Worm (Caenorhabditis elegans) whole organism, L1 larva: Measurements from ENCODE around the gene sre-4.
A peak's percentile ranks its signal among the peaks of the same experiment; 100 is the strongest.

Experiments
- C04F5.9 ChIP-seq: sonication (generic microtip); optimal IDR thresholded peaks from 2 replicates; lab custom pipeline; 2016; ENCODE audit warnings: missing genetic modification characterization, missing compliant biosample characterization
- C16A3.4 ChIP-seq: fragments of 150-350 bp; optimal IDR thresholded peaks from 2 replicates; lab custom pipeline; 2014; ENCODE audit warnings: missing biosample characterization, missing genetic modification characterization
- C34B4.2 ChIP-seq: sonication (generic microtip); optimal IDR thresholded peaks from 2 replicates; lab custom pipeline; 2017; ENCODE audit warnings: mild to moderate bottlenecking, missing genetic modification characterization, missing compliant biosample characterization
- Y116A8C.19 ChIP-seq: sonication (generic microtip); optimal IDR thresholded peaks from 2 replicates; lab custom pipeline; 2016; ENCODE audit warnings: missing compliant biosample characterization, missing genetic modification characterization, borderline replicate concordance
- aha-1 ChIP-seq: fragments of 150-350 bp; optimal IDR thresholded peaks from 2 replicates; lab custom pipeline; 2014; ENCODE audit warnings: missing biosample characterization, missing genetic modification characterization
- alr-1 ChIP-seq: fragments of 200-800 bp; sonication (Bioruptor generic); optimal IDR thresholded peaks from 2 replicates; lab custom pipeline; 2018; ENCODE audit warnings: borderline replicate concordance, mild to moderate bottlenecking, missing genetic modification characterization, missing compliant biosample characterization
- aly-2 ChIP-seq: fragments of 150-350 bp; optimal IDR thresholded peaks from 2 replicates; lab custom pipeline; 2014; ENCODE audit warnings: missing biosample characterization, missing genetic modification characterization
- ama-1 ChIP-seq: fragments of 150-350 bp; optimal IDR thresholded peaks from 2 replicates; lab custom pipeline; 2014
- blmp-1 ChIP-seq: fragments of 150-350 bp; optimal IDR thresholded peaks from 2 replicates; lab custom pipeline; 2014; ENCODE audit warnings: missing biosample characterization, missing genetic modification characterization
- ceh-63 ChIP-seq: fragments of 200-800 bp; sonication (Bioruptor generic); optimal IDR thresholded peaks from 2 replicates; lab custom pipeline; 2018; ENCODE audit warnings: mild to moderate bottlenecking, missing genetic modification characterization, missing compliant biosample characterization
- ceh-82 ChIP-seq, 3 experiments: fragments of 150-350 bp in 1 of 3; sonication (generic microtip) in 2 of 3; optimal IDR thresholded peaks; 2 replicates each; lab custom pipeline; 2014 to 2017; ENCODE audit warnings: missing biosample characterization in 3 of 3, missing genetic modification characterization in 3 of 3
- dpl-1 ChIP-seq, 3 experiments: fragments of 150-350 bp in 2 of 3; sonication (generic microtip) in 1 of 3; optimal IDR thresholded peaks; 2 replicates each; lab custom pipeline; 2014 to 2017; ENCODE audit warnings: missing biosample characterization in 3 of 3, missing genetic modification characterization in 3 of 3, missing genetic modification reagents in 3 of 3
- dsc-1 ChIP-seq: sonication (generic microtip); optimal IDR thresholded peaks from 2 replicates; lab custom pipeline; 2016; ENCODE audit warnings: mild to moderate bottlenecking, missing genetic modification characterization, missing compliant biosample characterization
- egl-13 ChIP-seq: sonication (generic microtip); optimal IDR thresholded peaks from 2 replicates; lab custom pipeline; 2016; ENCODE audit warnings: missing genotype, missing genetic modification reagents, missing genetic modification characterization, missing compliant biosample characterization
- elt-2 ChIP-seq: sonication (generic microtip); optimal IDR thresholded peaks from 2 replicates; lab custom pipeline; 2016; ENCODE audit warnings: missing genetic modification characterization, mild to moderate bottlenecking, inconsistent platforms, missing compliant biosample characterization, missing genetic modification reagents
- ets-5 ChIP-seq: fragments of 200-800 bp; sonication (Bioruptor generic); IDR thresholded peaks from 2 replicates; pipeline ENCODE4 v1.3.6; 2022; ENCODE audit warnings: missing genetic modification characterization, missing compliant biosample characterization
- fkh-10 ChIP-seq: sonication (generic microtip); optimal IDR thresholded peaks from 2 replicates; lab custom pipeline; 2017; ENCODE audit warnings: missing biosample characterization, missing genetic modification reagents, missing genetic modification characterization
- fkh-8 ChIP-seq: sonication (generic microtip); optimal IDR thresholded peaks from 2 replicates; lab custom pipeline; 2016; ENCODE audit warnings: mild to moderate bottlenecking, missing genetic modification characterization, missing compliant biosample characterization
- hlh-4 ChIP-seq: sonication (generic microtip); optimal IDR thresholded peaks from 2 replicates; lab custom pipeline; 2016; ENCODE audit warnings: mild to moderate bottlenecking, missing genetic modification characterization, missing compliant biosample characterization
- hpl-2 ChIP-seq: fragments of 150-350 bp; optimal IDR thresholded peaks from 2 replicates; lab custom pipeline; 2014; ENCODE audit warnings: missing biosample characterization, missing genetic modification reagents, missing genetic modification characterization
- isw-1 ChIP-seq: fragments of 200-800 bp; sonication (Bioruptor generic); IDR thresholded peaks from 2 replicates; pipeline ENCODE4 v1.3.6; 2022; ENCODE audit warnings: missing genetic modification characterization, missing compliant biosample characterization
- lin-13 ChIP-seq: fragments of 150-350 bp; optimal IDR thresholded peaks from 2 replicates; lab custom pipeline; 2014; ENCODE audit warnings: missing biosample characterization, missing genetic modification reagents, missing genetic modification characterization
- lin-15B ChIP-seq: fragments of 150-350 bp; sonication (generic microtip); optimal IDR thresholded peaks from 3 replicates; lab custom pipeline; 2014; ENCODE audit warnings: missing biosample characterization, missing genetic modification characterization
- lin-35 ChIP-seq, 2 experiments: fragments of 150-350 bp; optimal IDR thresholded peaks; 2 replicates each; lab custom pipeline; 2014; ENCODE audit warnings: missing biosample characterization in 2 of 2, missing genetic modification characterization in 2 of 2, missing genetic modification reagents in 2 of 2
- lin-39 ChIP-seq: fragments of 150-350 bp; optimal IDR thresholded peaks from 2 replicates; lab custom pipeline; 2014; ENCODE audit warnings: missing biosample characterization, missing genetic modification reagents, missing genetic modification characterization
- lir-3 ChIP-seq: sonication (generic microtip); optimal IDR thresholded peaks from 2 replicates; lab custom pipeline; 2016; ENCODE audit warnings: mild to moderate bottlenecking, missing genetic modification characterization, moderate library complexity, missing compliant biosample characterization; ENCODE audit not compliant: poor library complexity
- lsy-2 ChIP-seq, 2 experiments: fragments of 150-350 bp; optimal IDR thresholded peaks; 2 replicates each; lab custom pipeline; 2014; ENCODE audit warnings: missing biosample characterization in 2 of 2, missing genetic modification characterization in 2 of 2
- mdl-1 ChIP-seq, 2 experiments: fragments of 150-350 bp; optimal IDR thresholded peaks; 2 replicates each; lab custom pipeline; 2014 to 2017; ENCODE audit warnings: missing biosample characterization in 2 of 2, missing genetic modification characterization in 2 of 2, inconsistent platforms in 1 of 2
- mef-2 ChIP-seq: fragments of 150-350 bp; optimal IDR thresholded peaks from 2 replicates; lab custom pipeline; 2014; ENCODE audit warnings: missing biosample characterization, missing genetic modification characterization
- mep-1 ChIP-seq: fragments of 150-350 bp; optimal IDR thresholded peaks from 2 replicates; lab custom pipeline; 2014; ENCODE audit warnings: missing biosample characterization, missing genetic modification characterization
- nhr-11 ChIP-seq: fragments of 150-350 bp; optimal IDR thresholded peaks from 2 replicates; lab custom pipeline; 2014; ENCODE audit warnings: missing biosample characterization, missing genetic modification characterization
- nhr-12 ChIP-seq: sonication (generic microtip); optimal IDR thresholded peaks from 2 replicates; lab custom pipeline; 2017; ENCODE audit warnings: missing biosample characterization, missing genetic modification characterization
- nhr-237 ChIP-seq: fragments of 150-350 bp; optimal IDR thresholded peaks from 2 replicates; lab custom pipeline; 2014; ENCODE audit warnings: missing biosample characterization, missing genetic modification characterization
- nhr-28 ChIP-seq: fragments of 150-350 bp; optimal IDR thresholded peaks from 2 replicates; lab custom pipeline; 2014; ENCODE audit warnings: missing biosample characterization, missing genetic modification characterization
- nhr-47 ChIP-seq: sonication (generic microtip); optimal IDR thresholded peaks from 2 replicates; lab custom pipeline; 2016; ENCODE audit warnings: mild to moderate bottlenecking, missing genetic modification characterization, moderate library complexity, missing compliant biosample characterization
- nhr-77 ChIP-seq: fragments of 150-350 bp; optimal IDR thresholded peaks from 2 replicates; lab custom pipeline; 2014; ENCODE audit warnings: missing biosample characterization, missing genetic modification characterization
- nhr-85 ChIP-seq: sonication (generic microtip); peaks from one replicate; lab custom pipeline; 2016; ENCODE audit warnings: missing genetic modification characterization, inconsistent platforms, missing compliant biosample characterization
- nhr-90 ChIP-seq: sonication (generic microtip); optimal IDR thresholded peaks from 2 replicates; lab custom pipeline; 2016; ENCODE audit warnings: mild to moderate bottlenecking, missing genetic modification characterization, missing compliant biosample characterization; ENCODE audit not compliant: poor library complexity
- pag-3 ChIP-seq: sonication (generic microtip); optimal IDR thresholded peaks from 2 replicates; lab custom pipeline; 2017; ENCODE audit warnings: missing genetic modification characterization, mild to moderate bottlenecking, missing compliant biosample characterization, antibody characterized with exemption, borderline replicate concordance; ENCODE audit not compliant: insufficient read depth
- pqm-1 ChIP-seq: sonication (generic microtip); optimal IDR thresholded peaks from 3 replicates; lab custom pipeline; 2017; ENCODE audit warnings: missing biosample characterization, missing genetic modification characterization
- snpc-4 ChIP-seq: fragments of 150-350 bp; optimal IDR thresholded peaks from 2 replicates; lab custom pipeline; 2014; ENCODE audit warnings: missing biosample characterization, missing genetic modification characterization
- snu-23 ChIP-seq: sonication (generic microtip); optimal IDR thresholded peaks from 2 replicates; lab custom pipeline; 2016; ENCODE audit warnings: missing genetic modification characterization, missing compliant biosample characterization
- sox-4 ChIP-seq: sonication (generic microtip); optimal IDR thresholded peaks from 2 replicates; lab custom pipeline; 2016; ENCODE audit warnings: missing genetic modification characterization, missing compliant biosample characterization
- sptf-1 ChIP-seq: fragments of 150-350 bp; optimal IDR thresholded peaks from 2 replicates; lab custom pipeline; 2014; ENCODE audit warnings: missing biosample characterization, missing genetic modification characterization
- sup-37 ChIP-seq: fragments of 200-800 bp; sonication (Bioruptor generic); optimal IDR thresholded peaks from 2 replicates; lab custom pipeline; 2018; ENCODE audit warnings: mild to moderate bottlenecking, missing genetic modification characterization, missing compliant biosample characterization
- swsn-7 ChIP-seq: sonication (generic microtip); optimal IDR thresholded peaks from 2 replicates; lab custom pipeline; 2016; ENCODE audit warnings: missing genetic modification characterization, missing compliant biosample characterization
- unc-130 ChIP-seq: fragments of 150-350 bp; optimal IDR thresholded peaks from 2 replicates; lab custom pipeline; 2017; ENCODE audit warnings: missing biosample characterization, missing genetic modification characterization, inconsistent platforms
- unc-30 ChIP-seq: sonication (generic microtip); optimal IDR thresholded peaks from 2 replicates; lab custom pipeline; 2017; ENCODE audit warnings: missing biosample characterization, missing genetic modification characterization
- unc-62 ChIP-seq: fragments of 150-350 bp; optimal IDR thresholded peaks from 2 replicates; lab custom pipeline; 2014; ENCODE audit warnings: missing biosample characterization, missing genetic modification reagents, missing genetic modification characterization
- unc-98 ChIP-seq: fragments of 200-800 bp; sonication (Bioruptor generic); IDR thresholded peaks from 2 replicates; pipeline ENCODE4 v1.3.6; 2022; ENCODE audit warnings: missing genetic modification characterization, missing compliant biosample characterization
- vab-15 ChIP-seq: sonication (generic microtip); optimal IDR thresholded peaks from 2 replicates; lab custom pipeline; 2017; ENCODE audit warnings: missing genotype, mild to moderate bottlenecking, missing genetic modification characterization, missing compliant biosample characterization
- zip-4 ChIP-seq: fragments of 200-800 bp; sonication (Bioruptor generic); optimal IDR thresholded peaks from 2 replicates; lab custom pipeline; 2018; ENCODE audit warnings: mild to moderate bottlenecking, missing genetic modification characterization, moderate library complexity, missing compliant biosample characterization
- ztf-11 ChIP-seq, 2 experiments: sonication (generic microtip); optimal IDR thresholded peaks; 2 replicates each; lab custom pipeline; 2016 to 2017; ENCODE audit warnings: missing genetic modification characterization in 2 of 2, missing biosample characterization in 1 of 2, missing compliant biosample characterization in 1 of 2
- ztf-4 ChIP-seq: fragments of 150-350 bp; optimal IDR thresholded peaks from 2 replicates; lab custom pipeline; 2014; ENCODE audit warnings: missing biosample characterization, missing genetic modification characterization

sre-4 gene

ce11 chrIV:9803544-9803943, 19.0 kb upstream of the sre-4 start:
- peak; percentile 38 for TF ChIP-seq nhr-77 (tag; lab: Kevin White, UChicago)
- TF ChIP-seq snu-23, result peak; percentile 82
- TF ChIP-seq pag-3 (tag; lab: Kevin White, UChicago), result no peak
- TF ChIP-seq egl-13 (tag; lab: Kevin White, UChicago), result no peak
- TF ChIP-seq lsy-2 (tag; optimal IDR thresholded peaks at IDR 0.05; lab: Kevin White, UChicago), result peak; percentile 50 to 65
- peak; percentile 2 for TF ChIP-seq nhr-237 (tag; lab: Kevin White, UChicago)
- TF ChIP-seq C34B4.2 (tag; lab: Kevin White, UChicago), result no peak
- TF ChIP-seq nhr-85 (tag; lab: Kevin White, UChicago), result peak; percentile 87
- no peak for TF ChIP-seq snpc-4 (tag; lab: Kevin White, UChicago)
- TF ChIP-seq elt-2 (tag; lab: Kevin White, UChicago), result peak; percentile 64
- peak; percentile 30 for TF ChIP-seq nhr-47
- no peak for TF ChIP-seq ets-5
- no peak for TF ChIP-seq fkh-10 (GFP tag; lab: Kevin White, UChicago)
- no peak for TF ChIP-seq lin-39 (tag; lab: Kevin White, UChicago)
- no peak for TF ChIP-seq ama-1
- TF ChIP-seq lin-13 (GFP tag; lab: Kevin White, UChicago), result peak; percentile 15
- no peak for TF ChIP-seq Y116A8C.19 (tag; lab: Kevin White, UChicago)
- TF ChIP-seq sup-37 (GFP tag; lab: Kevin White, UChicago), result no peak
- no peak for TF ChIP-seq fkh-8 (tag; lab: Kevin White, UChicago)
- no peak for TF ChIP-seq vab-15
- TF ChIP-seq aly-2 (tag; lab: Kevin White, UChicago), result peak; percentile 62
- no peak for TF ChIP-seq hlh-4
- peak in 1 of 2 experiments; percentile 70 for TF ChIP-seq lin-35 (GFP tag; optimal IDR thresholded peaks at IDR 0.05; lab: Kevin White, UChicago)
- TF ChIP-seq mdl-1 (tag; optimal IDR thresholded peaks at IDR 0.05; lab: Kevin White, UChicago), result peak in 1 of 2 experiments; percentile 47
- TF ChIP-seq isw-1, result no peak
- TF ChIP-seq nhr-11, result no peak
- TF ChIP-seq ztf-4 (tag; lab: Kevin White, UChicago), result peak; percentile 31
- TF ChIP-seq swsn-7, result peak; percentile 32
- TF ChIP-seq nhr-90 (tag; lab: Kevin White, UChicago), result peak; percentile 61
- no peak for TF ChIP-seq unc-98 (GFP tag; lab: Robert Waterston, UW)
- TF ChIP-seq sox-4 (tag; lab: Kevin White, UChicago), result no peak
- TF ChIP-seq sptf-1, result no peak
- no peak for TF ChIP-seq unc-62 (GFP tag; lab: Kevin White, UChicago)
- no peak for TF ChIP-seq unc-130
- TF ChIP-seq nhr-12 (tag; lab: Kevin White, UChicago), result no peak
- TF ChIP-seq dsc-1, result peak; percentile 29
- no peak for TF ChIP-seq mef-2
- TF ChIP-seq alr-1 (tag; lab: Kevin White, UChicago), result no peak
- TF ChIP-seq dpl-1 (GFP tag; optimal IDR thresholded peaks at IDR 0.05; lab: Kevin White, UChicago), result peak in 2 of 3 experiments; percentile 36 to 46
- TF ChIP-seq blmp-1, result peak; percentile 69
- no peak for TF ChIP-seq ztf-11 (tag; optimal IDR thresholded peaks at IDR 0.05; lab: Kevin White, UChicago)
- no peak for TF ChIP-seq C04F5.9 (tag; lab: Kevin White, UChicago)
- no peak for TF ChIP-seq nhr-28
- TF ChIP-seq hpl-2, result no peak
- TF ChIP-seq lir-3 (tag; lab: Kevin White, UChicago), result peak; percentile 34
- TF ChIP-seq ceh-63 (GFP tag; lab: Kevin White, UChicago), result no peak
- TF ChIP-seq ceh-82 (tag; optimal IDR thresholded peaks at IDR 0.05; lab: Kevin White, UChicago), result peak in 1 of 3 experiments; percentile 18
- TF ChIP-seq pqm-1 (tag; lab: Kevin White, UChicago), result no peak
- TF ChIP-seq aha-1, result no peak
- TF ChIP-seq C16A3.4 (tag; lab: Kevin White, UChicago), result no peak
- no peak for TF ChIP-seq zip-4 (GFP tag; lab: Kevin White, UChicago)
- peak; percentile 87 for TF ChIP-seq mep-1 (tag; lab: Kevin White, UChicago)
- no peak for TF ChIP-seq unc-30
- no peak for TF ChIP-seq lin-15B
